Worm (Caenorhabditis elegans) whole organism, L4 larva: Measurements from ENCODE around the gene zif-1.

Experiments
- F26F4.8 ChIP-seq: fragments of 200-800 bp; sonication (Bioruptor generic); conservative IDR thresholded peaks from 2 replicates; pipeline ENCODE4 v1.3.6; 2022; ENCODE audit warnings: missing genetic modification characterization, missing compliant biosample characterization
- F49E8.2 ChIP-seq: sonication (generic microtip); optimal IDR thresholded peaks from 2 replicates; lab custom pipeline; 2016; ENCODE audit warnings: missing compliant biosample characterization, mild to moderate bottlenecking, missing genetic modification characterization, borderline replicate concordance
- Y48G9A.11 ChIP-seq: fragments of 200-800 bp; sonication (Bioruptor generic); IDR thresholded peaks from 2 replicates; pipeline ENCODE4 v1.3.6; 2022; ENCODE audit warnings: missing genetic modification reagents, missing genetic modification characterization, missing compliant biosample characterization
- ZK337.2 ChIP-seq: fragments of 200-800 bp; sonication (Bioruptor generic); IDR thresholded peaks from 2 replicates; pipeline ENCODE4 v1.3.6; 2022; ENCODE audit warnings: missing genetic modification reagents, missing genetic modification characterization, missing compliant biosample characterization
- aha-1 ChIP-seq: fragments of 150-350 bp; peaks from one replicate; lab custom pipeline; 2014; ENCODE audit warnings: missing biosample characterization, missing genetic modification characterization
- ama-1 ChIP-seq: fragments of 150-350 bp; optimal IDR thresholded peaks from 2 replicates; lab custom pipeline; 2014; ENCODE audit warnings: inconsistent platforms, mixed read lengths
- ceh-28 ChIP-seq: fragments of 150-350 bp; optimal IDR thresholded peaks from 2 replicates; lab custom pipeline; 2014; ENCODE audit warnings: missing biosample characterization, missing genetic modification reagents, missing genetic modification characterization
- ceh-62 ChIP-seq: sonication (generic microtip); optimal IDR thresholded peaks from 2 replicates; lab custom pipeline; 2017; ENCODE audit warnings: missing biosample characterization, missing genetic modification characterization
- daf-8 ChIP-seq: fragments of 200-800 bp; sonication (Bioruptor generic); IDR thresholded peaks from 2 replicates; pipeline ENCODE4 v1.3.6; 2022; ENCODE audit warnings: missing genetic modification characterization, missing compliant biosample characterization
- dmd-8 ChIP-seq: fragments of 200-800 bp; sonication (Bioruptor generic); IDR thresholded peaks from 2 replicates; pipeline ENCODE4 v1.3.6; 2022; ENCODE audit warnings: missing genetic modification characterization, missing compliant biosample characterization
- dpl-1 ChIP-seq: fragments of 150-350 bp; optimal IDR thresholded peaks from 2 replicates; lab custom pipeline; 2014; ENCODE audit warnings: missing biosample characterization, missing genetic modification reagents, missing genetic modification characterization
- duxl-1 ChIP-seq: sonication (generic microtip); optimal IDR thresholded peaks from 2 replicates; lab custom pipeline; 2016; ENCODE audit warnings: mild to moderate bottlenecking, missing genetic modification characterization, moderate library complexity, missing compliant biosample characterization; ENCODE audit not compliant: poor library complexity
- fkh-10 ChIP-seq: fragments of 150-350 bp; optimal IDR thresholded peaks from 2 replicates; lab custom pipeline; 2014; ENCODE audit warnings: missing biosample characterization, missing genetic modification reagents, missing genetic modification characterization
- hlh-11 ChIP-seq: fragments of 200-800 bp; sonication (Bioruptor generic); optimal IDR thresholded peaks from 2 replicates; lab custom pipeline; 2018; ENCODE audit warnings: mild to moderate bottlenecking, missing genetic modification characterization, missing compliant biosample characterization
- hlh-30 ChIP-seq: sonication (generic microtip); optimal IDR thresholded peaks from 2 replicates; lab custom pipeline; 2017; ENCODE audit warnings: antibody characterized with exemption, mild to moderate bottlenecking, missing genetic modification characterization, missing compliant biosample characterization; ENCODE audit not compliant: insufficient read depth
- hmg-1.1 ChIP-seq: fragments of 200-800 bp; sonication (Bioruptor generic); IDR thresholded peaks from 2 replicates; pipeline ENCODE4 v1.3.6; 2022; ENCODE audit warnings: missing genetic modification reagents, missing genetic modification characterization, missing compliant biosample characterization
- lsy-2 ChIP-seq, 2 experiments: fragments of 150-350 bp in 1 of 2; sonication (generic microtip) in 1 of 2; optimal IDR thresholded peaks; 2 replicates each; lab custom pipeline; 2014 to 2017; ENCODE audit warnings: missing biosample characterization in 2 of 2, missing genetic modification characterization in 2 of 2
- mdl-1 ChIP-seq, 2 experiments: fragments of 150-350 bp in 1 of 2; sonication (generic microtip) in 1 of 2; optimal IDR thresholded peaks; 2 replicates each; lab custom pipeline; 2014 to 2017; ENCODE audit warnings: missing biosample characterization in 2 of 2, missing genetic modification characterization in 2 of 2
- mes-2 ChIP-seq: sonication (generic microtip); optimal IDR thresholded peaks from 2 replicates; lab custom pipeline; 2016; ENCODE audit warnings: missing genotype, mild to moderate bottlenecking, missing genetic modification characterization, missing compliant biosample characterization; ENCODE audit not compliant: poor library complexity, severe bottlenecking
- mxl-3 ChIP-seq: fragments of 200-800 bp; sonication (Bioruptor generic); optimal IDR thresholded peaks from 2 replicates; lab custom pipeline; 2018; ENCODE audit warnings: mild to moderate bottlenecking, missing genetic modification characterization, missing compliant biosample characterization
- nhr-102 ChIP-seq: sonication (generic microtip); optimal IDR thresholded peaks from 2 replicates; lab custom pipeline; 2016; ENCODE audit warnings: mild to moderate bottlenecking, missing genetic modification characterization, moderate library complexity, missing compliant biosample characterization
- nhr-237 ChIP-seq: sonication (generic microtip); optimal IDR thresholded peaks from 2 replicates; lab custom pipeline; 2017; ENCODE audit warnings: missing biosample characterization, missing genetic modification characterization
- nhr-41 ChIP-seq: fragments of 200-800 bp; sonication (Bioruptor generic); IDR thresholded peaks from 2 replicates; pipeline ENCODE4 v1.3.6; 2022; ENCODE audit warnings: missing genetic modification reagents, missing genetic modification characterization, missing compliant biosample characterization
- nhr-6 ChIP-seq: fragments of 150-350 bp; optimal IDR thresholded peaks from 2 replicates; lab custom pipeline; 2014; ENCODE audit warnings: missing biosample characterization, missing genetic modification characterization
- pha-4 ChIP-seq, 2 experiments: fragments of 150-350 bp in 1 of 2; fragments of 200-800 bp in 1 of 2; sonication (Bioruptor generic) in 1 of 2; IDR thresholded peaks in 1 of 2; optimal IDR thresholded peaks in 1 of 2; 2 replicates each; pipeline versions ENCODE4 v1.3.6 to Lab custom; 2014 to 2022; ENCODE audit warnings: missing genetic modification characterization in 2 of 2, missing genetic modification reagents in 2 of 2, missing biosample characterization in 1 of 2, missing compliant biosample characterization in 1 of 2
- pqm-1 ChIP-seq: sonication (generic microtip); optimal IDR thresholded peaks from 2 replicates; lab custom pipeline; 2017; ENCODE audit warnings: missing biosample characterization, missing genetic modification characterization
- rbr-2 ChIP-seq: sonication (generic microtip); optimal IDR thresholded peaks from 2 replicates; lab custom pipeline; 2016; ENCODE audit warnings: missing genotype, missing genetic modification characterization, missing compliant biosample characterization
- tra-1 ChIP-seq: fragments of 200-800 bp; sonication (Bioruptor generic); IDR thresholded peaks from 2 replicates; pipeline ENCODE4 v1.3.6; 2022; ENCODE audit warnings: missing genetic modification reagents, missing genetic modification characterization, missing compliant biosample characterization
- unc-39 ChIP-seq: sonication (generic microtip); optimal IDR thresholded peaks from 2 replicates; lab custom pipeline; 2017; ENCODE audit warnings: missing biosample characterization, missing genetic modification characterization
- unc-62 ChIP-seq, 3 experiments: fragments of 150-350 bp in 1 of 3; sonication (generic microtip); optimal IDR thresholded peaks in 2 of 3; peaks in 1 of 3; 1 replicate in 1 of 3; 2 replicates in 2 of 3; lab custom pipeline; 2014 to 2017; ENCODE audit warnings: missing biosample characterization in 3 of 3, missing genetic modification characterization in 3 of 3, missing genetic modification reagents in 3 of 3, missing genotype in 1 of 3
- zag-1 ChIP-seq: fragments of 150-350 bp; optimal IDR thresholded peaks from 2 replicates; lab custom pipeline; 2014; ENCODE audit warnings: missing biosample characterization, missing genetic modification characterization
- zip-2 ChIP-seq: fragments of 150-350 bp; optimal IDR thresholded peaks from 2 replicates; lab custom pipeline; 2014; ENCODE audit warnings: missing biosample characterization, missing genetic modification characterization
- ztf-11 ChIP-seq: fragments of 150-350 bp; optimal IDR thresholded peaks from 2 replicates; lab custom pipeline; 2014; ENCODE audit warnings: missing biosample characterization, missing genetic modification characterization

Gene zif-1

ce11 chrIII:9002545-9002944 lies at the start of gene zif-1, which contains the start of gene F59B2.15:
zif-1 (plus strand) TSS chrIII:9002779.
F59B2.15 (minus strand) TSS chrIII:9002645.
- TF ChIP-seq unc-39 (tag; lab: Kevin White, UChicago), result no peak
- no peak for TF ChIP-seq ceh-28
- TF ChIP-seq nhr-102, result no peak
- no peak for TF ChIP-seq nhr-237 (tag; lab: Kevin White, UChicago)
- no peak for TF ChIP-seq pqm-1
- TF ChIP-seq ama-1 (lab: Kevin White, UChicago), result no peak
- TF ChIP-seq zag-1 (tag; lab: Kevin White, UChicago), result no peak
- no peak for TF ChIP-seq zip-2 (tag; lab: Kevin White, UChicago)
- no peak for TF ChIP-seq tra-1 (GFP tag; lab: Robert Waterston, UW)

- TF ChIP-seq unc-62 (GFP tag; optimal IDR thresholded peaks at IDR 0.05 in 1 of 2; lab: Kevin White, UChicago) (no peak), unc-62 (tag; optimal IDR thresholded peaks at IDR 0.05; lab: Kevin White, UChicago) (no peak), ceh-62 (tag; lab: Kevin White, UChicago) (no peak), ZK337.2 (GFP tag; lab: Robert Waterston, UW) (no peak), aha-1 (peak; percentile 94), Y48G9A.11 (GFP tag; lab: Robert Waterston, UW) (no peak)
Observed at ce11 chrIII:8955536-8955935, 47.0 kb upstream of the zif-1 start.

- TF ChIP-seq nhr-102, result no peak
- TF ChIP-seq fkh-10 (GFP tag; lab: Kevin White, UChicago), result peak; percentile 2
- TF ChIP-seq dpl-1, result peak; percentile 80
- TF ChIP-seq rbr-2 (tag; lab: Kevin White, UChicago), result peak; percentile 39
- TF ChIP-seq lsy-2 (tag; optimal IDR thresholded peaks at IDR 0.05; lab: Kevin White, UChicago), result peak in 1 of 2 experiments; percentile 97
- peak in 1 of 2 experiments; percentile 21 for TF ChIP-seq mdl-1 (tag; optimal IDR thresholded peaks at IDR 0.05; lab: Kevin White, UChicago)
- no peak for TF ChIP-seq mxl-3 (GFP tag; lab: Kevin White, UChicago)
- peak; percentile 88 for TF ChIP-seq mes-2
- peak; percentile 76 for TF ChIP-seq hlh-30 (tag; lab: Kevin White, UChicago)
- TF ChIP-seq hlh-11, result peak; percentile 38
- no peak for TF ChIP-seq daf-8 (GFP tag; lab: Robert Waterston, UW)
- TF ChIP-seq duxl-1 (tag; lab: Kevin White, UChicago), result no peak
- 0 out of 2 replicates have a peak, but pooled peaks have one; percentile 26 for TF ChIP-seq hmg-1.1 (GFP tag; lab: Robert Waterston, UW)
- peak; percentile 64; the same call in 1 of the 2 replicates for TF ChIP-seq pha-4 (GFP tag; IDR thresholded peaks at IDR 0.05; lab: Robert Waterston, UW)
- TF ChIP-seq pha-4 (tag; optimal IDR thresholded peaks at IDR 0.05; lab: Kevin White, UChicago), result peak; percentile 24
- TF ChIP-seq ceh-28, result peak; percentile 79
Observed at ce11 chrIII:8956146-8956646, 46.4 kb upstream of the zif-1 start, which contains the start of the genes ZK643.5 and ZK643.2. ZK643.5 (minus strand) TSS chrIII:8956196. ZK643.2 (plus strand) TSS chrIII:8956540.

- TF ChIP-seq nhr-6 (tag; lab: Kevin White, UChicago), result no peak
- TF ChIP-seq F49E8.2 (tag; lab: Kevin White, UChicago), result no peak
- no peak for TF ChIP-seq dmd-8 (GFP tag; lab: Robert Waterston, UW)
- no peak for TF ChIP-seq rbr-2 (tag; lab: Kevin White, UChicago)
- TF ChIP-seq ztf-11 (tag; lab: Kevin White, UChicago), result no peak
- no peak for TF ChIP-seq Y48G9A.11 (GFP tag; lab: Robert Waterston, UW)
- TF ChIP-seq nhr-41 (GFP tag; lab: Robert Waterston, UW), result no peak
Observed at ce11 chrIII:8960664-8961063, 41.9 kb upstream of the zif-1 start, which contains the start of gene ZK643.6. ZK643.6 (minus strand) TSS chrIII:8960764.

DNA sequence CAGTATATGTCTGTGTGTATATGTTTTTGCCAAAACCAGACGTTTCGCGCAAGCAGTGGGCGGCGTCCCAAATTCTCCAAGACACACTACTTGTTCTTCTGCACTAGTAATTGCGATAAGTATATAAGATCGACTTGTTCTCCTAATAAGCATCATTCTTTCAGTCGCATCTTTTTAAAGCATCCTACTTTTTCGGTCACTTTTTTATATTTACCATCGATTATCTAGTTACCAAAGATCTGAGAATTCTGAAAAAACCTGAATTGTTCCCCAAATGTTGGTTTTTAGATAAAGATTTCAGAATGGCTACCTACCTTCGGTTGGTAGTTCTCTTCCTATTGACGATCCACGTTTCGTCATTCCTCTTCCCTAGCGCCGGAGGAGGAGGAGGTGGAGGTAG lies 40.6 kb upstream of the zif-1 start, which contains the start of gene grl-25:
Gene grl-25 (plus strand): TSS at position 301 of the 400 bp plus-strand sequence.
- TF ChIP-seq F26F4.8, result no peak
- TF ChIP-seq, all 104 proteins: peak for 0
